Worm (Caenorhabditis elegans): ENCODE results near the gene W07E11.1.

W07E11.1 gene

ce11 chrX:10147236-10147635 lies 62.8 kb downstream of the W07E11.1 start:
- no peak for TF ChIP-seq unc-62 (GFP tag; optimal IDR thresholded peaks at IDR 0.05)

ce11 chrX:10148235-10148872 lies 63.9 kb downstream of the W07E11.1 start:
- TF ChIP-seq unc-62 (GFP tag; optimal IDR thresholded peaks at IDR 0.05), result no peak

ce11 chrX:10150918-10151317 lies 66.5 kb downstream of the W07E11.1 start:
- TF ChIP-seq unc-62 (GFP tag; optimal IDR thresholded peaks at IDR 0.05), result no peak

Data from whole organism, dauer.